Fruit fly (Drosophila melanogaster) whole organism, embryonic: ENCODE data around the gene Send2.

ENCODE experiments used
- Ada2b ChIP-seq: fragments of 200-800 bp; sonication (Bioruptor generic); IDR thresholded peaks from 2 replicates; pipeline ENCODE4 v1.3.6; 2022; ENCODE audit warnings: missing biosample characterization, missing genetic modification characterization
- Aef1 ChIP-seq: fragments of 200-800 bp; sonication (Bioruptor generic); IDR thresholded peaks from 3 replicates; pipeline ENCODE4 v1.3.6; 2022; ENCODE audit warnings: missing biosample characterization, missing genetic modification characterization
- Antp ChIP-seq: fragments of 200-800 bp; sonication (Bioruptor generic); optimal IDR thresholded peaks from 3 replicates; lab custom pipeline; 2016; ENCODE audit warnings: missing biosample characterization, missing genetic modification characterization
- Bgb ChIP-seq: fragments of 200-800 bp; sonication (Bioruptor generic); IDR thresholded peaks from 2 replicates; pipeline ENCODE4 v1.3.6; 2022; ENCODE audit warnings: missing biosample characterization, missing genetic modification characterization; ENCODE audit not compliant: partially characterized antibody
- CG10321 ChIP-seq: fragments of 200-800 bp; sonication (Bioruptor generic); IDR thresholded peaks from 2 replicates; pipeline ENCODE4 v1.3.6; 2022; ENCODE audit warnings: missing biosample characterization, missing genetic modification characterization
- CG10431 ChIP-seq: fragments of 200-800 bp; sonication (Bioruptor generic); optimal IDR thresholded peaks from 3 replicates; lab custom pipeline; 2018; ENCODE audit warnings: missing biosample characterization, mild to moderate bottlenecking, missing genetic modification characterization
- CG12155 ChIP-seq: fragments of 200-800 bp; sonication (Bioruptor generic); optimal IDR thresholded peaks from 3 replicates; lab custom pipeline; 2016; ENCODE audit warnings: missing biosample characterization, missing genetic modification characterization
- CG12659 ChIP-seq: fragments of 200-800 bp; sonication (Bioruptor generic); optimal IDR thresholded peaks from 3 replicates; lab custom pipeline; 2017; ENCODE audit warnings: mild to moderate bottlenecking, missing biosample characterization, missing genetic modification reagents, missing genetic modification characterization
- CG13424 ChIP-seq: fragments of 200-800 bp; sonication (Bioruptor generic); optimal IDR thresholded peaks from 2 replicates; lab custom pipeline; 2019; ENCODE audit warnings: missing biosample characterization, mild to moderate bottlenecking, missing genetic modification characterization, moderate library complexity
- CG14710 ChIP-seq: fragments of 200-800 bp; sonication (Bioruptor generic); optimal IDR thresholded peaks from 3 replicates; lab custom pipeline; 2019; ENCODE audit warnings: missing biosample characterization, mild to moderate bottlenecking, missing genetic modification characterization, moderate library complexity
- CG14860 ChIP-seq: fragments of 200-800 bp; sonication (Bioruptor generic); IDR thresholded peaks from 3 replicates; pipeline ENCODE4 v1.3.6; 2022; ENCODE audit warnings: missing biosample characterization, missing genetic modification characterization; ENCODE audit not compliant: partially characterized antibody
- CG15073 ChIP-seq: fragments of 200-800 bp; sonication (Bioruptor generic); optimal IDR thresholded peaks from 2 replicates; lab custom pipeline; 2016; ENCODE audit warnings: missing biosample characterization, missing genetic modification characterization
- CG17612 ChIP-seq: fragments of 200-800 bp; sonication (Bioruptor generic); IDR thresholded peaks from 2 replicates; pipeline ENCODE4 v1.3.6; 2022; ENCODE audit warnings: missing biosample characterization, missing genetic modification characterization
- CG17829 ChIP-seq: fragments of 200-800 bp; optimal IDR thresholded peaks from 2 replicates; lab custom pipeline; 2019; ENCODE audit warnings: missing biosample characterization, mild to moderate bottlenecking, missing genetic modification characterization, moderate library complexity
- CG18011 ChIP-seq: fragments of 200-800 bp; sonication (Bioruptor generic); optimal IDR thresholded peaks from 2 replicates; lab custom pipeline; 2017; ENCODE audit warnings: missing biosample characterization, missing genetic modification characterization, mild to moderate bottlenecking, moderate library complexity, missing genotype
- CG18619 ChIP-seq: fragments of 200-800 bp; sonication (Bioruptor generic); optimal IDR thresholded peaks from 3 replicates; lab custom pipeline; 2017; ENCODE audit warnings: missing biosample characterization, mild to moderate bottlenecking, missing genetic modification characterization
- CG2116 ChIP-seq: fragments of 200-800 bp; sonication (Bioruptor generic); optimal IDR thresholded peaks from 3 replicates; lab custom pipeline; 2018; ENCODE audit warnings: missing biosample characterization, mild to moderate bottlenecking, missing genetic modification characterization
- CG34224 ChIP-seq: fragments of 200-800 bp; sonication (Bioruptor generic); IDR thresholded peaks from 3 replicates; pipeline ENCODE4 v1.3.6; 2022; ENCODE audit warnings: missing biosample characterization, missing genetic modification characterization; ENCODE audit not compliant: partially characterized antibody
- CG42726 ChIP-seq: fragments of 200-800 bp; sonication (Bioruptor generic); IDR thresholded peaks from 2 replicates; pipeline ENCODE4 v1.3.6; 2022; ENCODE audit warnings: missing biosample characterization, missing genetic modification characterization; ENCODE audit not compliant: partially characterized antibody
- CG4820 ChIP-seq: fragments of 200-800 bp; sonication (Bioruptor generic); optimal IDR thresholded peaks from 3 replicates; lab custom pipeline; 2016; ENCODE audit warnings: missing biosample characterization, missing genetic modification characterization
- CG5180 ChIP-seq: fragments of 200-800 bp; sonication (Bioruptor generic); optimal IDR thresholded peaks from 3 replicates; lab custom pipeline; 2017; ENCODE audit warnings: missing biosample characterization, missing genetic modification characterization, mild to moderate bottlenecking, moderate library complexity, missing genetic modification reagents
- CG5953 ChIP-seq: fragments of 200-800 bp; sonication (Bioruptor generic); IDR thresholded peaks from 2 replicates; pipeline ENCODE4 v1.3.6; 2022; ENCODE audit warnings: missing biosample characterization, missing genetic modification characterization
- CG6254 ChIP-seq: fragments of 200-800 bp; sonication (Bioruptor generic); optimal IDR thresholded peaks from 3 replicates; lab custom pipeline; 2017; ENCODE audit warnings: mild to moderate bottlenecking, missing biosample characterization, missing genetic modification reagents, missing genetic modification characterization
- CG7357 ChIP-seq: fragments of 200-800 bp; sonication (Bioruptor generic); IDR thresholded peaks from 3 replicates; pipeline ENCODE4 v1.3.6; 2022; ENCODE audit warnings: missing biosample characterization, missing genetic modification characterization
- CoRest ChIP-seq: fragments of 200-800 bp; sonication (Bioruptor generic); optimal IDR thresholded peaks from 3 replicates; lab custom pipeline; 2018; ENCODE audit warnings: missing biosample characterization, mild to moderate bottlenecking, missing genetic modification characterization, moderate library complexity
- Doc3 ChIP-seq: fragments of 200-800 bp; sonication (Bioruptor generic); IDR thresholded peaks from 3 replicates; pipeline ENCODE4 v1.3.6; 2022; ENCODE audit warnings: missing biosample characterization, missing genetic modification characterization; ENCODE audit not compliant: partially characterized antibody
- Drgx ChIP-seq: fragments of 200-800 bp; sonication (Bioruptor generic); IDR thresholded peaks from 2 replicates; pipeline ENCODE4 v1.3.6; 2022; ENCODE audit warnings: missing biosample characterization, missing genetic modification characterization
- E2f2 ChIP-seq: fragments of 200-800 bp; sonication (Bioruptor generic); IDR thresholded peaks from 2 replicates; pipeline ENCODE4 v1.3.6; 2022; ENCODE audit warnings: missing biosample characterization, missing genetic modification characterization
- Fer1 ChIP-seq: fragments of 200-800 bp; sonication (Bioruptor generic); optimal IDR thresholded peaks from 2 replicates; lab custom pipeline; 2017; ENCODE audit warnings: missing biosample characterization, mild to moderate bottlenecking, missing genetic modification characterization
- HLH4C ChIP-seq: fragments of 200-800 bp; sonication (Bioruptor generic); IDR thresholded peaks from 3 replicates; pipeline ENCODE4 v1.3.6; 2022; ENCODE audit warnings: missing biosample characterization, missing genetic modification characterization; ENCODE audit not compliant: partially characterized antibody
- Oli ChIP-seq: fragments of 200-800 bp; sonication (Bioruptor generic); optimal IDR thresholded peaks from 2 replicates; lab custom pipeline; 2018; ENCODE audit warnings: missing biosample characterization, mild to moderate bottlenecking, missing genetic modification characterization, moderate library complexity
- Opbp ChIP-seq: fragments of 200-800 bp; sonication (Bioruptor generic); IDR thresholded peaks from 3 replicates; pipeline ENCODE4 v1.3.6; 2022; ENCODE audit warnings: missing biosample characterization, missing genetic modification characterization; ENCODE audit not compliant: partially characterized antibody
- Spps ChIP-seq: fragments of 200-800 bp; sonication (Bioruptor generic); optimal IDR thresholded peaks from 2 replicates; lab custom pipeline; 2018; ENCODE audit warnings: missing biosample characterization, mild to moderate bottlenecking, missing genetic modification characterization
- Sry-δ ChIP-seq: fragments of 200-800 bp; sonication (Bioruptor generic); optimal IDR thresholded peaks from 2 replicates; lab custom pipeline; 2016; ENCODE audit warnings: missing biosample characterization, missing genetic modification characterization
- YL-1 ChIP-seq: fragments of 200-800 bp; sonication (Bioruptor generic); optimal IDR thresholded peaks from 3 replicates; lab custom pipeline; 2017; ENCODE audit warnings: missing biosample characterization, mild to moderate bottlenecking, missing genetic modification characterization
- abd-A ChIP-seq: fragments of 200-800 bp; sonication (Bioruptor generic); optimal IDR thresholded peaks from 3 replicates; lab custom pipeline; 2019; ENCODE audit warnings: missing biosample characterization, mild to moderate bottlenecking, missing genetic modification characterization, moderate library complexity
- amos ChIP-seq: fragments of 200-800 bp; sonication (Bioruptor generic); IDR thresholded peaks from 2 replicates; pipeline ENCODE4 v1.3.6; 2022; ENCODE audit warnings: missing biosample characterization, missing genetic modification characterization; ENCODE audit not compliant: partially characterized antibody
- bab2 ChIP-seq: fragments of 200-800 bp; sonication (Bioruptor generic); optimal IDR thresholded peaks from 2 replicates; lab custom pipeline; 2016; ENCODE audit warnings: missing biosample characterization, missing genetic modification characterization
- cwo ChIP-seq: fragments of 200-800 bp; sonication (Bioruptor generic); optimal IDR thresholded peaks from 3 replicates; lab custom pipeline; 2017; ENCODE audit warnings: missing biosample characterization, missing genetic modification characterization, mild to moderate bottlenecking, moderate library complexity, missing genetic modification reagents
- disco-r ChIP-seq: fragments of 200-800 bp; sonication (Bioruptor generic); optimal IDR thresholded peaks from 2 replicates; lab custom pipeline; 2016; ENCODE audit warnings: missing biosample characterization, missing genetic modification characterization
- fru ChIP-seq: fragments of >200 bp; optimal IDR thresholded peaks from 2 replicates; lab custom pipeline; 2017
- jumu ChIP-seq: fragments of 200-800 bp; sonication (Bioruptor generic); optimal IDR thresholded peaks from 3 replicates; lab custom pipeline; 2016; ENCODE audit warnings: missing biosample characterization, missing genetic modification characterization
- maf-S ChIP-seq: fragments of 200-800 bp; sonication (Bioruptor generic); optimal IDR thresholded peaks from 2 replicates; lab custom pipeline; 2016; ENCODE audit warnings: missing biosample characterization, missing genetic modification characterization
- nerfin-2 ChIP-seq: fragments of 200-800 bp; sonication (Bioruptor generic); IDR thresholded peaks from 2 replicates; pipeline ENCODE4 v1.3.6; 2022; ENCODE audit warnings: missing biosample characterization, missing genetic modification characterization; ENCODE audit not compliant: partially characterized antibody
- pros ChIP-seq: fragments of 200-800 bp; sonication (Bioruptor generic); optimal IDR thresholded peaks from 3 replicates; lab custom pipeline; 2019; ENCODE audit warnings: missing biosample characterization, mild to moderate bottlenecking, missing genetic modification characterization, moderate library complexity
- sens-2 ChIP-seq: fragments of 200-800 bp; sonication (Bioruptor generic); IDR thresholded peaks from 2 replicates; pipeline ENCODE4 v1.3.6; 2022; ENCODE audit warnings: missing biosample characterization, missing genetic modification characterization
- shn ChIP-seq: fragments of 200-800 bp; sonication (Bioruptor generic); optimal IDR thresholded peaks from 3 replicates; lab custom pipeline; 2016; ENCODE audit warnings: missing biosample characterization, missing genetic modification characterization
- tgo ChIP-seq: fragments of 200-800 bp; sonication (Bioruptor generic); IDR thresholded peaks from 3 replicates; pipeline ENCODE4 v1.3.6; 2022; ENCODE audit warnings: missing biosample characterization, missing genetic modification characterization
- trem ChIP-seq: fragments of 200-800 bp; optimal IDR thresholded peaks from 3 replicates; lab custom pipeline; 2019; ENCODE audit warnings: missing biosample characterization, mild to moderate bottlenecking, missing genetic modification characterization, moderate library complexity
- unpg ChIP-seq: fragments of 200-800 bp; sonication (Bioruptor generic); optimal IDR thresholded peaks from 3 replicates; lab custom pipeline; 2018; ENCODE audit warnings: missing biosample characterization, mild to moderate bottlenecking, missing genetic modification characterization, moderate library complexity

Gene Send2

dm6 chr2L:14348602-14349001 lies 2.1 kb upstream of the Send2 start, which contains the start of gene mTTF (continued):
- TF ChIP-seq Oli (tag; lab: Kevin White, UChicago) (no peak), shn (GFP tag; lab: Kevin White, UChicago) (no peak), CG34224 (peak; percentile 45; the same call in 1 of the 3 replicates), CG7357 (GFP tag; lab: Robert Waterston, UW) (no peak), CG18619 (GFP tag; lab: Kevin White, UChicago) (no peak), CG12155 (GFP tag; lab: Kevin White, UChicago) (no peak), jumu (GFP tag; lab: Kevin White, UChicago) (no peak), Opbp (GFP tag; lab: Robert Waterston, UW) (peak; percentile 46; the same call in 2 of the 3 replicates), sens-2 (GFP tag; lab: Robert Waterston, UW) (no peak), CG17829 (peak; percentile 16), Fer1 (no peak), CG17612 (GFP tag; lab: Robert Waterston, UW) (no peak), CG13424 (peak; percentile 10), cwo (no peak), Doc3 (GFP tag; lab: Robert Waterston, UW) (0 out of 3 replicates have a peak, but pooled peaks have one; percentile 41), CG14860 (GFP tag; lab: Robert Waterston, UW) (peak; percentile 36; the same call in 1 of the 3 replicates), CG5180 (GFP tag; lab: Kevin White, UChicago) (no peak), trem (tag; lab: Kevin White, UChicago) (peak; percentile 50), CG42726 (GFP tag; lab: Robert Waterston, UW) (peak; percentile 45; the same call in 1 of the 2 replicates), CG18011 (GFP tag; lab: Kevin White, UChicago) (peak; percentile 99), abd-A (tag; lab: Kevin White, UChicago) (no peak), CG6254 (GFP tag; lab: Kevin White, UChicago) (no peak), Ada2b (GFP tag; lab: Robert Waterston, UW) (no peak), Bgb (GFP tag; lab: Robert Waterston, UW) (0 out of 2 replicates have a peak, but pooled peaks have one; percentile 26), pros (no peak), Sry-δ (GFP tag; lab: Kevin White, UChicago) (peak; percentile 47), Aef1 (GFP tag; lab: Robert Waterston, UW) (no peak), CG15073 (GFP tag; lab: Kevin White, UChicago) (no peak), CG2116 (GFP tag; lab: Kevin White, UChicago) (peak; percentile 52), maf-S (GFP tag; lab: Kevin White, UChicago) (no peak), CG10321 (GFP tag; lab: Robert Waterston, UW) (no peak), CG14710 (tag; lab: Kevin White, UChicago) (peak; percentile 40), CoRest (no peak), E2f2 (GFP tag; lab: Robert Waterston, UW) (peak; percentile 78), fru (lab: Kevin White, UChicago) (no peak), CG4820 (GFP tag; lab: Kevin White, UChicago) (no peak), disco-r (GFP tag; lab: Kevin White, UChicago) (no peak), unpg (GFP tag; lab: Kevin White, UChicago) (no peak), nerfin-2 (GFP tag; lab: Robert Waterston, UW) (0 out of 2 replicates have a peak, but pooled peaks have one; percentile 10), tgo (GFP tag; lab: Robert Waterston, UW) (no peak), CG5953 (GFP tag; lab: Robert Waterston, UW) (no peak), Drgx (GFP tag; lab: Robert Waterston, UW) (no peak), Spps (tag; lab: Kevin White, UChicago) (no peak), CG10431 (GFP tag; lab: Kevin White, UChicago) (no peak), amos (GFP tag; lab: Robert Waterston, UW) (peak; percentile 36; the same call in 1 of the 2 replicates), bab2 (GFP tag; lab: Kevin White, UChicago) (no peak), YL-1 (GFP tag; lab: Kevin White, UChicago) (peak; percentile 28), CG12659 (GFP tag; lab: Kevin White, UChicago) (peak; percentile 1), Antp (GFP tag; lab: Kevin White, UChicago) (no peak), HLH4C (GFP tag; lab: Robert Waterston, UW) (peak; percentile 56; the same call in 1 of the 3 replicates)
